Worm (Caenorhabditis elegans) whole organism, late embryonic: Measurements from ENCODE around the gene Y119D3B.21.

Source experiments
- C08G9.2 ChIP-seq: sonication (generic microtip); optimal IDR thresholded peaks from 2 replicates; lab custom pipeline; 2016; ENCODE audit warnings: mild to moderate bottlenecking, missing genetic modification characterization, moderate library complexity, missing compliant biosample characterization
- C38D4.7 ChIP-seq: fragments of 200-800 bp; sonication (Bioruptor generic); optimal IDR thresholded peaks from 2 replicates; lab custom pipeline; 2018; ENCODE audit warnings: mild to moderate bottlenecking, missing genetic modification characterization, moderate library complexity, missing compliant biosample characterization
- F13H6.1 ChIP-seq: sonication (generic microtip); optimal IDR thresholded peaks from 2 replicates; lab custom pipeline; 2016; ENCODE audit warnings: missing genetic modification characterization, missing compliant biosample characterization
- K02D7.2 ChIP-seq: sonication (generic microtip); optimal IDR thresholded peaks from 2 replicates; lab custom pipeline; 2017; ENCODE audit warnings: mild to moderate bottlenecking, missing genetic modification characterization, missing compliant biosample characterization
- K09A11.1 ChIP-seq: sonication (generic microtip); optimal IDR thresholded peaks from 2 replicates; lab custom pipeline; 2017; ENCODE audit warnings: antibody characterized with exemption, mild to moderate bottlenecking, missing genetic modification characterization, missing compliant biosample characterization; ENCODE audit not compliant: insufficient read depth
- T23F11.4 ChIP-seq: fragments of 200-800 bp; sonication (Bioruptor generic); optimal IDR thresholded peaks from 2 replicates; lab custom pipeline; 2018; ENCODE audit warnings: mild to moderate bottlenecking, missing genetic modification characterization, missing compliant biosample characterization
- Y22D7AL.16 ChIP-seq: sonication (generic microtip); optimal IDR thresholded peaks from 2 replicates; lab custom pipeline; 2016; ENCODE audit warnings: missing genetic modification characterization, missing compliant biosample characterization
- ahr-1 ChIP-seq: sonication (generic microtip); optimal IDR thresholded peaks from 2 replicates; lab custom pipeline; 2016; ENCODE audit warnings: missing genetic modification characterization, missing compliant biosample characterization
- ama-1 ChIP-seq: fragments of 150-350 bp; optimal IDR thresholded peaks from 2 replicates; lab custom pipeline; 2014
- ceh-14 ChIP-seq: sonication (generic microtip); optimal IDR thresholded peaks from 2 replicates; lab custom pipeline; 2016; ENCODE audit warnings: missing genotype, missing genetic modification characterization, missing compliant biosample characterization
- ceh-18 ChIP-seq: sonication (generic microtip); optimal IDR thresholded peaks from 2 replicates; lab custom pipeline; 2016; ENCODE audit warnings: missing genetic modification characterization, missing compliant biosample characterization
- ceh-19 ChIP-seq: fragments of 200-800 bp; sonication (Bioruptor generic); optimal IDR thresholded peaks from 2 replicates; lab custom pipeline; 2018; ENCODE audit warnings: mild to moderate bottlenecking, missing genetic modification characterization, missing compliant biosample characterization
- ceh-2 ChIP-seq: sonication (generic microtip); optimal IDR thresholded peaks from 2 replicates; lab custom pipeline; 2016; ENCODE audit warnings: missing genotype, missing genetic modification characterization, missing compliant biosample characterization
- ceh-24 ChIP-seq: sonication (generic microtip); optimal IDR thresholded peaks from 2 replicates; lab custom pipeline; 2016; ENCODE audit warnings: mild to moderate bottlenecking, missing genetic modification characterization, missing compliant biosample characterization
- ceh-30 ChIP-seq: fragments of 150-350 bp; optimal IDR thresholded peaks from 2 replicates; lab custom pipeline; 2014; ENCODE audit warnings: missing biosample characterization, missing genetic modification characterization
- ceh-34 ChIP-seq: sonication (generic microtip); optimal IDR thresholded peaks from 2 replicates; lab custom pipeline; 2016; ENCODE audit warnings: mild to moderate bottlenecking, missing genetic modification characterization, missing compliant biosample characterization
- ceh-48 ChIP-seq: sonication (generic microtip); optimal IDR thresholded peaks from 2 replicates; lab custom pipeline; 2016; ENCODE audit warnings: missing genetic modification characterization, inconsistent platforms, missing compliant biosample characterization
- ceh-6 ChIP-seq: fragments of 200-800 bp; sonication (Bioruptor generic); optimal IDR thresholded peaks from 2 replicates; lab custom pipeline; 2018; ENCODE audit warnings: mild to moderate bottlenecking, missing genetic modification characterization, missing compliant biosample characterization
- ceh-9 ChIP-seq: sonication (generic microtip); optimal IDR thresholded peaks from 2 replicates; lab custom pipeline; 2016; ENCODE audit warnings: mild to moderate bottlenecking, missing genetic modification characterization, inconsistent platforms, missing compliant biosample characterization
- dmd-4 ChIP-seq: sonication (generic microtip); optimal IDR thresholded peaks from 2 replicates; lab custom pipeline; 2016; ENCODE audit warnings: borderline replicate concordance, missing genetic modification characterization, missing compliant biosample characterization
- dve-1 ChIP-seq: sonication (generic microtip); optimal IDR thresholded peaks from 2 replicates; lab custom pipeline; 2017; ENCODE audit warnings: antibody characterized with exemption, mild to moderate bottlenecking, missing genetic modification characterization, missing compliant biosample characterization
- elt-2 ChIP-seq: sonication (generic microtip); optimal IDR thresholded peaks from 2 replicates; lab custom pipeline; 2016; ENCODE audit warnings: missing genetic modification reagents, missing genetic modification characterization, missing compliant biosample characterization
- elt-4 ChIP-seq: sonication (generic microtip); optimal IDR thresholded peaks from 2 replicates; lab custom pipeline; 2016; ENCODE audit warnings: missing genetic modification characterization, missing compliant biosample characterization
- ets-4 ChIP-seq: sonication (generic microtip); optimal IDR thresholded peaks from 2 replicates; lab custom pipeline; 2016; ENCODE audit warnings: missing genetic modification characterization, missing compliant biosample characterization
- fax-1 ChIP-seq: sonication (generic microtip); optimal IDR thresholded peaks from 2 replicates; lab custom pipeline; 2016; ENCODE audit warnings: missing genotype, missing genetic modification characterization, missing compliant biosample characterization
- fkh-6 ChIP-seq: sonication (generic microtip); optimal IDR thresholded peaks from 2 replicates; lab custom pipeline; 2016; ENCODE audit warnings: missing genetic modification characterization, missing compliant biosample characterization
- gmeb-2 ChIP-seq: sonication (generic microtip); optimal IDR thresholded peaks from 2 replicates; lab custom pipeline; 2016; ENCODE audit warnings: missing genetic modification characterization, inconsistent platforms, missing compliant biosample characterization
- hlh-6 ChIP-seq: sonication (generic microtip); optimal IDR thresholded peaks from 2 replicates; lab custom pipeline; 2016; ENCODE audit warnings: missing genotype, missing genetic modification characterization, missing compliant biosample characterization
- lin-11 ChIP-seq: fragments of 200-800 bp; sonication (Bioruptor generic); optimal IDR thresholded peaks from 2 replicates; lab custom pipeline; 2018; ENCODE audit warnings: mild to moderate bottlenecking, missing genetic modification characterization, missing compliant biosample characterization
- madf-2 ChIP-seq: sonication (generic microtip); optimal IDR thresholded peaks from 2 replicates; lab custom pipeline; 2017; ENCODE audit warnings: missing genetic modification characterization, missing compliant biosample characterization
- mec-3 ChIP-seq: sonication (generic microtip); optimal IDR thresholded peaks from 2 replicates; lab custom pipeline; 2016; ENCODE audit warnings: borderline replicate concordance, missing genetic modification characterization, missing compliant biosample characterization
- nhr-11 ChIP-seq: fragments of 150-350 bp; optimal IDR thresholded peaks from 2 replicates; lab custom pipeline; 2014; ENCODE audit warnings: missing biosample characterization, missing genetic modification characterization
- nhr-232 ChIP-seq: sonication (generic microtip); optimal IDR thresholded peaks from 2 replicates; lab custom pipeline; 2016; ENCODE audit warnings: missing genetic modification characterization, missing compliant biosample characterization
- npax-4 ChIP-seq: sonication (generic microtip); optimal IDR thresholded peaks from 2 replicates; lab custom pipeline; 2016; ENCODE audit warnings: missing genetic modification characterization, missing compliant biosample characterization
- pax-1 ChIP-seq: fragments of 150-350 bp; optimal IDR thresholded peaks from 2 replicates; lab custom pipeline; 2014; ENCODE audit warnings: missing biosample characterization, missing genetic modification characterization
- pha-2 ChIP-seq: sonication (generic microtip); optimal IDR thresholded peaks from 2 replicates; lab custom pipeline; 2017; ENCODE audit warnings: mild to moderate bottlenecking, missing genetic modification characterization, missing compliant biosample characterization
- pqm-1 ChIP-seq: sonication (generic microtip); optimal IDR thresholded peaks from 2 replicates; lab custom pipeline; 2016; ENCODE audit warnings: missing genetic modification characterization, missing compliant biosample characterization
- sdc-2 ChIP-seq: sonication (generic microtip); optimal IDR thresholded peaks from 2 replicates; lab custom pipeline; 2016; ENCODE audit warnings: missing genotype, missing genetic modification characterization, missing compliant biosample characterization
- sox-4 ChIP-seq: sonication (generic microtip); optimal IDR thresholded peaks from 2 replicates; lab custom pipeline; 2017; ENCODE audit warnings: mild to moderate bottlenecking, missing genetic modification characterization, inconsistent platforms, missing compliant biosample characterization
- syd-9 ChIP-seq: sonication (generic microtip); optimal IDR thresholded peaks from 2 replicates; lab custom pipeline; 2016; ENCODE audit warnings: mild to moderate bottlenecking, missing genetic modification characterization, moderate library complexity, missing compliant biosample characterization
- unc-55 ChIP-seq: sonication (generic microtip); optimal IDR thresholded peaks from 2 replicates; lab custom pipeline; 2017; ENCODE audit warnings: missing biosample characterization, missing genetic modification reagents, missing genetic modification characterization
- ztf-16 ChIP-seq: sonication (generic microtip); optimal IDR thresholded peaks from 2 replicates; lab custom pipeline; 2017; ENCODE audit warnings: missing genetic modification characterization, missing compliant biosample characterization

The Y119D3B.21 gene

ce11 chrIII:1228593-1228992 is 13.8 kb downstream of the Y119D3B.21 start:
- TF ChIP-seq F13H6.1 (tag; lab: Kevin White, UChicago) (no peak), hlh-6 (tag; lab: Kevin White, UChicago) (no peak), nhr-11 (tag; lab: Kevin White, UChicago) (no peak), Y22D7AL.16 (no peak), pha-2 (tag; lab: Kevin White, UChicago) (no peak), npax-4 (no peak), ceh-48 (no peak), unc-55 (GFP tag; lab: Kevin White, UChicago) (no peak), madf-2 (tag; lab: Kevin White, UChicago) (no peak), ceh-6 (no peak)
- TF ChIP-seq, all 69 proteins: peak for 0

- TF ChIP-seq ceh-18 (no peak), unc-55 (GFP tag; lab: Kevin White, UChicago) (no peak), ahr-1 (no peak), ama-1 (lab: Kevin White, UChicago) (no peak), ceh-9 (no peak), nhr-232 (tag; lab: Kevin White, UChicago) (no peak), ceh-48 (no peak), ztf-16 (tag; lab: Kevin White, UChicago) (no peak), fax-1 (tag; lab: Kevin White, UChicago) (no peak), nhr-11 (tag; lab: Kevin White, UChicago) (no peak), syd-9 (tag; lab: Kevin White, UChicago) (no peak), K02D7.2 (no peak), K09A11.1 (tag; lab: Kevin White, UChicago) (no peak), ceh-2 (tag; lab: Kevin White, UChicago) (no peak), sdc-2 (tag; lab: Kevin White, UChicago) (no peak), mec-3 (tag; lab: Kevin White, UChicago) (no peak), pax-1 (tag; lab: Kevin White, UChicago) (no peak), ceh-34 (tag; lab: Kevin White, UChicago) (no peak)
- TF ChIP-seq, all 69 proteins: peak for 0
Observed at ce11 chrIII:1229510-1229909, 14.7 kb downstream of the Y119D3B.21 start.

ce11 chrIII:1230174-1230573 is 15.4 kb downstream of the Y119D3B.21 start, which contains the start of gene pes-4:
pes-4 (minus strand) TSS chrIII:1230274.
- TF ChIP-seq ceh-48: no peak
- no peak for TF ChIP-seq K02D7.2
- no peak for TF ChIP-seq ama-1 (lab: Kevin White, UChicago)
- TF ChIP-seq ets-4 (tag; lab: Kevin White, UChicago): no peak
- no peak for TF ChIP-seq ceh-24 (tag; lab: Kevin White, UChicago)
- no peak for TF ChIP-seq pqm-1
- no peak for TF ChIP-seq ahr-1
- TF ChIP-seq ceh-14 (tag; lab: Kevin White, UChicago): no peak
- TF ChIP-seq C38D4.7 (GFP tag; lab: Kevin White, UChicago): no peak
- no peak for TF ChIP-seq F13H6.1 (tag; lab: Kevin White, UChicago)
- TF ChIP-seq elt-4 (tag; lab: Kevin White, UChicago): no peak
- TF ChIP-seq lin-11 (tag; lab: Kevin White, UChicago): no peak
- no peak for TF ChIP-seq C08G9.2 (tag; lab: Kevin White, UChicago)
- no peak for TF ChIP-seq elt-2 (tag; lab: Kevin White, UChicago)

ce11 chrIII:1230672-1231071 is 15.9 kb downstream of the Y119D3B.21 start:
- TF ChIP-seq ceh-30: no peak
- TF ChIP-seq gmeb-2 (tag; lab: Kevin White, UChicago): no peak
- TF ChIP-seq ets-4 (tag; lab: Kevin White, UChicago): no peak
- no peak for TF ChIP-seq fkh-6 (tag; lab: Kevin White, UChicago)
- no peak for TF ChIP-seq dmd-4
- TF ChIP-seq nhr-232 (tag; lab: Kevin White, UChicago): no peak
- no peak for TF ChIP-seq ceh-18
- no peak for TF ChIP-seq dve-1 (tag; lab: Kevin White, UChicago)
- no peak for TF ChIP-seq T23F11.4 (GFP tag; lab: Kevin White, UChicago)
- no peak for TF ChIP-seq ceh-34 (tag; lab: Kevin White, UChicago)
- no peak for TF ChIP-seq C38D4.7 (GFP tag; lab: Kevin White, UChicago)
- no peak for TF ChIP-seq ceh-19 (GFP tag; lab: Kevin White, UChicago)
- TF ChIP-seq sox-4: no peak
